Worm (Caenorhabditis elegans): ENCODE data around the gene K09C4.7.
A peak's percentile ranks its signal among the peaks of the same experiment; 100 is the strongest.

Gene K09C4.7

ce11 chrX:3285448-3285847 lies 12.8 kb downstream of the K09C4.7 start (continued):
- TF ChIP-seq mdl-1 (tag; optimal IDR thresholded peaks at IDR 0.05): no peak
- no peak for TF ChIP-seq nhr-237 (tag; optimal IDR thresholded peaks at IDR 0.05)
- no peak for TF ChIP-seq ceh-82 (tag; optimal IDR thresholded peaks at IDR 0.05)
- TF ChIP-seq lin-13 (GFP tag; optimal IDR thresholded peaks at IDR 0.05): no peak
- TF ChIP-seq gmeb-1 (tag; optimal IDR thresholded peaks at IDR 0.05): peak; percentile 17
- no peak for TF ChIP-seq egl-27 (tag; optimal IDR thresholded peaks at IDR 0.05)
- no peak for TF ChIP-seq alr-1 (tag; optimal IDR thresholded peaks at IDR 0.05)
- no peak for TF ChIP-seq lsy-2 (tag; optimal IDR thresholded peaks at IDR 0.05)

DNA sequence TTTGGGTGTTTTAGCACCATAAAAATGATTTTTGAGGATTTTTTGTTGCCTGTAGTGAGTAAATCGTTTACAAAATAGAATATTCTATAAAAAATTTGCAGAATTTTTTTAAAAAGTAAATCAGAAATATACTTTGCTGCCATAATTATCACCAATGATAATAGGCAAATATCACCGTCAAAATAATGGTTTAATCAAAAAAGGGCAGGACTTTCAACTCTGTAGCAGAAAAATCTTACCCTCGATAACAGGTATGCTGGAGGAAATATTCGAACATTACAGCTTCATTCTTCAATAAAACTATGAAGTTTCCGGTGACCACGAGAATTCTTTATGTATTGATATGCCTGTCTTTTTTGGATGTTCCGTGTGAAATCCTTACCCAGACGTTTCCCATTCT lies 16.5 kb downstream of the K09C4.7 start, which contains the start of gene K09C4.4:
TSS of gene K09C4.4 (plus strand) at position 301 of the 400 bp plus-strand sequence.
- TF ChIP-seq blmp-1 (tag; optimal IDR thresholded peaks at IDR 0.05; ENCODE audit: insufficient read depth): no peak
- TF ChIP-seq nhr-129 (tag; optimal IDR thresholded peaks at IDR 0.05): no peak
- no peak for TF ChIP-seq unc-39 (tag; optimal IDR thresholded peaks at IDR 0.05)
- no peak for TF ChIP-seq snpc-4 (tag; optimal IDR thresholded peaks at IDR 0.05)
- TF ChIP-seq nhr-237 (tag; optimal IDR thresholded peaks at IDR 0.05): no peak

DNA sequence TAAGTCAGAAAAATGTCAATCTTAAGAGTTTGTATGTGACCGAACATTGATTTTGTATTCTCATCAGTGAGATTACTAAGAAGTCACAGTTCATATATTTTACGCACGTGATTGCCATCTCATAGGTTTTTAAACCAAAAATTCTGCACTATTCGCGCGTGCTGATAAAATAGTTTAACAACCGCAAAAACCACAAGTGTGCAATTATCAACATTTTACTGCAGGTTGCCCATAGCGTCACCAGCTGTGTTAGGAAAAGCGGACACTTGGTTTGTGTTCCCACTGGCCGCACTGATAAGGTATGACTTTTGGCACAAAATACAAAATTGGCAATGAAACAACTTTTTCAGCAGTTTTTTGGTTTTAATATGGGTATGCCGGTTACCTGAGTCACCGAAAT lies 17.5 kb downstream of the K09C4.7 start:
- TF ChIP-seq nhr-129 (tag; optimal IDR thresholded peaks at IDR 0.05) (no peak), ztf-4 (tag; optimal IDR thresholded peaks at IDR 0.05) (no peak), aly-2 (tag; optimal IDR thresholded peaks at IDR 0.05) (no peak), lin-39 (tag; optimal IDR thresholded peaks at IDR 0.05) (no peak), ama-1 (optimal IDR thresholded peaks at IDR 0.05) (no peak), unc-62 (GFP tag; optimal IDR thresholded peaks at IDR 0.05) (no peak), crh-2 (tag; optimal IDR thresholded peaks at IDR 0.05) (peak; percentile 46), ztf-1 (GFP tag; conservative IDR thresholded peaks at IDR 0.05) (no peak), unc-39 (tag; optimal IDR thresholded peaks at IDR 0.05) (no peak), nhr-21 (tag; optimal IDR thresholded peaks at IDR 0.05) (no peak), gmeb-1 (tag; optimal IDR thresholded peaks at IDR 0.05) (peak; percentile 50), unc-55 (GFP tag; optimal IDR thresholded peaks at IDR 0.05) (no peak), F13H6.1 (tag; optimal IDR thresholded peaks at IDR 0.05) (peak; percentile 36), sma-9 (GFP tag; optimal IDR thresholded peaks at IDR 0.05) (peak; percentile 85), sma-9 (tag; optimal IDR thresholded peaks at IDR 0.05) (no peak), C34F6.9 (tag; optimal IDR thresholded peaks at IDR 0.05) (no peak), fos-1 (tag; optimal IDR thresholded peaks at IDR 0.05) (peak; percentile 83), sma-3 (GFP tag; optimal IDR thresholded peaks at IDR 0.05) (peak; percentile 18)

- TF ChIP-seq nhr-21 (tag; optimal IDR thresholded peaks at IDR 0.05) (no peak), nhr-129 (tag; optimal IDR thresholded peaks at IDR 0.05) (no peak), nhr-25 (tag; optimal IDR thresholded peaks at IDR 0.05) (no peak)
These were observed 19.3 kb downstream of the K09C4.7 start for ce11 chrX:3291948-3292347.

- TF ChIP-seq ztf-11 (tag; optimal IDR thresholded peaks at IDR 0.05): no peak
- no peak for TF ChIP-seq mdl-1 (tag; optimal IDR thresholded peaks at IDR 0.05)
- no peak for TF ChIP-seq nhr-10 (tag; optimal IDR thresholded peaks at IDR 0.05)
- TF ChIP-seq ZK546.5 (tag; optimal IDR thresholded peaks at IDR 0.05): no peak
- TF ChIP-seq nhr-6 (tag; optimal IDR thresholded peaks at IDR 0.05): no peak
- TF ChIP-seq ceh-16 (tag; optimal IDR thresholded peaks at IDR 0.05): no peak
- TF ChIP-seq dmd-4 (tag; optimal IDR thresholded peaks at IDR 0.05): no peak
- no peak for TF ChIP-seq gmeb-1 (tag; optimal IDR thresholded peaks at IDR 0.05)
- TF ChIP-seq aly-2 (tag; optimal IDR thresholded peaks at IDR 0.05): no peak
- no peak for TF ChIP-seq unc-55 (GFP tag; optimal IDR thresholded peaks at IDR 0.05)
- TF ChIP-seq nhr-21 (tag; optimal IDR thresholded peaks at IDR 0.05): no peak
- no peak for TF ChIP-seq nhr-25 (tag; optimal IDR thresholded peaks at IDR 0.05)
- no peak for TF ChIP-seq ztf-4 (tag; optimal IDR thresholded peaks at IDR 0.05)
- no peak for TF ChIP-seq elt-3 (tag; optimal IDR thresholded peaks at IDR 0.05)
- TF ChIP-seq crh-2 (tag; optimal IDR thresholded peaks at IDR 0.05): no peak
- TF ChIP-seq blmp-1 (tag; optimal IDR thresholded peaks at IDR 0.05; ENCODE audit: insufficient read depth): no peak
- no peak for TF ChIP-seq R02D3.7 (tag; optimal IDR thresholded peaks at IDR 0.05)
- no peak for TF ChIP-seq alr-1 (tag; optimal IDR thresholded peaks at IDR 0.05)
- no peak for TF ChIP-seq snpc-4 (tag; optimal IDR thresholded peaks at IDR 0.05)
These were observed 23.5 kb downstream of the K09C4.7 start, which contains the start of gene K09C4.2 for ce11 chrX:3296182-3296581. K09C4.2 (plus strand) TSS chrX:3296482.

All from whole organism, L2 larva.